Worm (Caenorhabditis elegans) whole organism, early embryonic: Measurements from ENCODE around the gene C27F2.9.

ENCODE experiments used
- B0310.2 ChIP-seq: sonication (generic microtip); optimal IDR thresholded peaks from 2 replicates; lab custom pipeline; 2016; ENCODE audit warnings: mild to moderate bottlenecking, missing genetic modification characterization, missing compliant biosample characterization
- aly-1 ChIP-seq: sonication (generic microtip); optimal IDR thresholded peaks from 2 replicates; lab custom pipeline; 2016; ENCODE audit warnings: missing genetic modification characterization, missing compliant biosample characterization
- ama-1 ChIP-seq: fragments of 150-350 bp; optimal IDR thresholded peaks from 2 replicates; lab custom pipeline; 2014
- ceh-13 ChIP-seq: fragments of 200-800 bp; sonication (Bioruptor generic); optimal IDR thresholded peaks from 2 replicates; lab custom pipeline; 2018; ENCODE audit warnings: mild to moderate bottlenecking, missing genetic modification characterization, missing compliant biosample characterization
- ets-7 ChIP-seq: sonication (generic microtip); optimal IDR thresholded peaks from 2 replicates; lab custom pipeline; 2016; ENCODE audit warnings: missing genotype, missing genetic modification characterization, missing compliant biosample characterization
- flt-1 ChIP-seq: fragments of 200-800 bp; sonication (Bioruptor generic); IDR thresholded peaks from 2 replicates; pipeline ENCODE4 v1.3.6; 2022; ENCODE audit warnings: missing genetic modification characterization, missing compliant biosample characterization
- hmbx-1 ChIP-seq: sonication (generic microtip); optimal IDR thresholded peaks from 2 replicates; lab custom pipeline; 2016; ENCODE audit warnings: mild to moderate bottlenecking, missing genetic modification characterization, missing compliant biosample characterization
- hmg-4 ChIP-seq: fragments of 200-800 bp; sonication (Bioruptor generic); optimal IDR thresholded peaks from 2 replicates; lab custom pipeline; 2018; ENCODE audit warnings: mild to moderate bottlenecking, missing genetic modification characterization, missing compliant biosample characterization
- hnd-1 ChIP-seq: sonication (generic microtip); optimal IDR thresholded peaks from 2 replicates; lab custom pipeline; 2016; ENCODE audit warnings: missing genetic modification characterization, missing compliant biosample characterization
- scrt-1 ChIP-seq: fragments of 200-800 bp; sonication (Bioruptor generic); IDR thresholded peaks from 2 replicates; pipeline ENCODE4 v1.3.6; 2022; ENCODE audit warnings: missing genetic modification characterization, missing compliant biosample characterization
- sea-1 ChIP-seq: fragments of 200-800 bp; sonication (Bioruptor generic); conservative IDR thresholded peaks from 2 replicates; pipeline ENCODE4 v1.3.6; 2022; ENCODE audit warnings: missing genetic modification characterization, missing compliant biosample characterization

DNA sequence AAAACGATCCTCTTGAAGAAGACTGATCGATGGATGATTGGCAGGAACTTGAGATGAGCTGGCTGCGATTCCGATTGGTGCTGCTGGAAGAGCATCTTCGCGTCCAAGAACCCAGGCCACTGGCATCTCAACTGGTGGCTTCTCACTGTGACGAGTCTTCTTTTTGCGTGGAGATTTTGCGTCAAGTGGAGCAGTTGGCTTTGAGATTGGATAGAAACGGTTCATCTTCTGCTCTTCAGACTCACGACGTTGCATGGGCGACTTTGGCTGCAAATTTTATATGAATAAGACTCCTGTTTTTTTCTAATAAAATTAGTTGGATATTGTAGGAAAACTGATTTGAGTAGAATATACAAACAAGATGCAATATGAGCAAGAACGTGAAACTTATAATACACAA, 47.9 kb upstream of the C27F2.9 start:
- TF ChIP-seq hmg-4 (GFP tag; lab: Kevin White, UChicago): no peak
- no peak for TF ChIP-seq B0310.2 (tag; lab: Kevin White, UChicago)
- no peak for TF ChIP-seq scrt-1
- TF ChIP-seq flt-1 (GFP tag; lab: Robert Waterston, UW): no peak
- TF ChIP-seq sea-1 (GFP tag; lab: Robert Waterston, UW): no peak
- TF ChIP-seq hnd-1: no peak
- TF ChIP-seq aly-1 (tag; lab: Kevin White, UChicago): no peak
- no peak for TF ChIP-seq ama-1 (lab: Kevin White, UChicago)
- TF ChIP-seq ceh-13 (GFP tag; lab: Kevin White, UChicago): no peak
- TF ChIP-seq hmbx-1: no peak
- TF ChIP-seq ets-7 (tag; lab: Kevin White, UChicago): no peak
